Fruit fly (Drosophila melanogaster) whole organism, embryonic: ENCODE measurements around the gene CHOp24.

Source experiments
- CG11398 ChIP-seq: fragments of 200-800 bp; sonication (Bioruptor generic); optimal IDR thresholded peaks from 2 replicates; lab custom pipeline; 2016; ENCODE audit warnings: missing biosample characterization, missing genetic modification characterization
- CG11723 ChIP-seq: fragments of 200-800 bp; sonication (Bioruptor generic); optimal IDR thresholded peaks from 2 replicates; lab custom pipeline; 2017; ENCODE audit warnings: missing biosample characterization, mild to moderate bottlenecking, missing genetic modification characterization
- CG13424 ChIP-seq: fragments of 200-800 bp; sonication (Bioruptor generic); optimal IDR thresholded peaks from 2 replicates; lab custom pipeline; 2019; ENCODE audit warnings: missing biosample characterization, mild to moderate bottlenecking, missing genetic modification characterization, moderate library complexity
- CG13894 ChIP-seq: fragments of 200-800 bp; sonication (Bioruptor generic); optimal IDR thresholded peaks from 3 replicates; lab custom pipeline; 2018; ENCODE audit warnings: missing biosample characterization, mild to moderate bottlenecking, missing genetic modification characterization, moderate library complexity
- CG15073 ChIP-seq: fragments of 200-800 bp; sonication (Bioruptor generic); optimal IDR thresholded peaks from 2 replicates; lab custom pipeline; 2016; ENCODE audit warnings: missing biosample characterization, missing genetic modification characterization
- CG15269 ChIP-seq: fragments of 200-800 bp; sonication (Bioruptor generic); optimal IDR thresholded peaks from 2 replicates; lab custom pipeline; 2018; ENCODE audit warnings: missing biosample characterization, mild to moderate bottlenecking, missing genetic modification characterization, moderate library complexity
- CG16779 ChIP-seq: fragments of 200-800 bp; sonication (Bioruptor generic); IDR thresholded peaks from 2 replicates; pipeline ENCODE4 v1.3.6; 2022; ENCODE audit warnings: missing biosample characterization, missing genetic modification characterization
- CG17186 ChIP-seq: fragments of 200-800 bp; sonication (Bioruptor generic); optimal IDR thresholded peaks from 3 replicates; lab custom pipeline; 2017; ENCODE audit warnings: missing biosample characterization, missing genetic modification reagents, missing genetic modification characterization
- CG17568 ChIP-seq: fragments of 200-800 bp; sonication (Bioruptor generic); optimal IDR thresholded peaks from 2 replicates; lab custom pipeline; 2018; ENCODE audit warnings: missing biosample characterization, mild to moderate bottlenecking, missing genetic modification characterization, moderate library complexity
- CG17829 ChIP-seq: fragments of 200-800 bp; optimal IDR thresholded peaks from 2 replicates; lab custom pipeline; 2019; ENCODE audit warnings: missing biosample characterization, mild to moderate bottlenecking, missing genetic modification characterization, moderate library complexity
- CG18599 ChIP-seq: fragments of 200-800 bp; sonication (Bioruptor generic); optimal IDR thresholded peaks from 3 replicates; lab custom pipeline; 2017; ENCODE audit warnings: missing biosample characterization, missing genetic modification characterization, mild to moderate bottlenecking, moderate library complexity, missing genetic modification reagents
- CG18619 ChIP-seq: fragments of 200-800 bp; sonication (Bioruptor generic); optimal IDR thresholded peaks from 3 replicates; lab custom pipeline; 2017; ENCODE audit warnings: missing biosample characterization, mild to moderate bottlenecking, missing genetic modification characterization
- CG2116 ChIP-seq: fragments of 200-800 bp; sonication (Bioruptor generic); optimal IDR thresholded peaks from 3 replicates; lab custom pipeline; 2018; ENCODE audit warnings: missing biosample characterization, mild to moderate bottlenecking, missing genetic modification characterization
- CG2120 ChIP-seq: fragments of 200-800 bp; sonication (Bioruptor generic); optimal IDR thresholded peaks from 3 replicates; lab custom pipeline; 2016; ENCODE audit warnings: missing biosample characterization, missing genetic modification characterization
- CG2129 ChIP-seq: fragments of 200-800 bp; sonication (Bioruptor generic); IDR thresholded peaks from 2 replicates; pipeline ENCODE4 v1.3.6; 2022; ENCODE audit warnings: missing biosample characterization, missing genetic modification characterization; ENCODE audit not compliant: partially characterized antibody
- CG3281 ChIP-seq: fragments of 200-800 bp; sonication (Bioruptor generic); optimal IDR thresholded peaks from 3 replicates; lab custom pipeline; 2017; ENCODE audit warnings: missing biosample characterization, mild to moderate bottlenecking, missing genetic modification characterization
- CG34224 ChIP-seq: fragments of 200-800 bp; sonication (Bioruptor generic); IDR thresholded peaks from 3 replicates; pipeline ENCODE4 v1.3.6; 2022; ENCODE audit warnings: missing biosample characterization, missing genetic modification characterization; ENCODE audit not compliant: partially characterized antibody
- CG34376 ChIP-seq: fragments of 200-800 bp; sonication (Bioruptor generic); optimal IDR thresholded peaks from 2 replicates; lab custom pipeline; 2018; ENCODE audit warnings: missing biosample characterization, mild to moderate bottlenecking, missing genetic modification characterization
- CG8388 ChIP-seq: fragments of 200-800 bp; sonication (Bioruptor generic); optimal IDR thresholded peaks from 2 replicates; lab custom pipeline; 2019; ENCODE audit warnings: missing biosample characterization, mild to moderate bottlenecking, missing genetic modification characterization, moderate library complexity
- CG9727 ChIP-seq: fragments of 200-800 bp; sonication (Bioruptor generic); optimal IDR thresholded peaks from 3 replicates; lab custom pipeline; 2017; ENCODE audit warnings: missing biosample characterization, mild to moderate bottlenecking, missing genetic modification characterization
- CG9817 ChIP-seq: fragments of 200-800 bp; sonication (Bioruptor generic); optimal IDR thresholded peaks from 2 replicates; lab custom pipeline; 2018; ENCODE audit warnings: missing biosample characterization, mild to moderate bottlenecking, missing genetic modification characterization, moderate library complexity
- CTCF ChIP-seq: fragments of 200-800 bp; sonication (Bioruptor generic); optimal IDR thresholded peaks from 2 replicates; lab custom pipeline; 2017; ENCODE audit warnings: missing biosample characterization, mild to moderate bottlenecking, missing genetic modification characterization, moderate library complexity
- Dad ChIP-seq: fragments of 200-800 bp; sonication (Bioruptor generic); optimal IDR thresholded peaks from 3 replicates; lab custom pipeline; 2016; ENCODE audit warnings: missing biosample characterization, missing genetic modification characterization
- Dll ChIP-seq: fragments of 200-800 bp; sonication (Bioruptor generic); IDR thresholded peaks from 4 replicates; pipeline ENCODE4 v1.3.6; 2022; ENCODE audit warnings: missing biosample characterization, missing genetic modification characterization; ENCODE audit not compliant: partially characterized antibody
- ERR ChIP-seq: fragments of 200-800 bp; sonication (Bioruptor generic); optimal IDR thresholded peaks from 2 replicates; lab custom pipeline; 2016; ENCODE audit warnings: missing biosample characterization, missing genetic modification characterization
- Ets97D ChIP-seq: fragments of 200-800 bp; sonication (Bioruptor generic); optimal IDR thresholded peaks from 3 replicates; lab custom pipeline; 2016; ENCODE audit warnings: missing biosample characterization, missing genetic modification characterization
- Fer1 ChIP-seq: fragments of 200-800 bp; sonication (Bioruptor generic); optimal IDR thresholded peaks from 2 replicates; lab custom pipeline; 2017; ENCODE audit warnings: missing biosample characterization, mild to moderate bottlenecking, missing genetic modification characterization
- Gug ChIP-seq: fragments of 200-800 bp; sonication (Bioruptor generic); IDR thresholded peaks from 4 replicates; pipeline ENCODE4 v1.3.6; 2022; ENCODE audit warnings: missing biosample characterization, missing genetic modification characterization
- Hsf ChIP-seq: fragments of 200-800 bp; sonication (Bioruptor generic); optimal IDR thresholded peaks from 3 replicates; lab custom pipeline; 2016; ENCODE audit warnings: missing biosample characterization, missing genetic modification characterization
- Max ChIP-seq: fragments of 200-800 bp; sonication (Bioruptor generic); optimal IDR thresholded peaks from 2 replicates; lab custom pipeline; 2016; ENCODE audit warnings: missing biosample characterization, mild to moderate bottlenecking, missing genetic modification characterization
- Scr ChIP-seq: fragments of 200-800 bp; sonication (Bioruptor generic); IDR thresholded peaks from 2 replicates; pipeline ENCODE4 v1.3.6; 2022; ENCODE audit warnings: missing biosample characterization, missing genetic modification characterization; ENCODE audit not compliant: partially characterized antibody
- Sry-δ ChIP-seq: fragments of 200-800 bp; sonication (Bioruptor generic); optimal IDR thresholded peaks from 2 replicates; lab custom pipeline; 2016; ENCODE audit warnings: missing biosample characterization, missing genetic modification characterization
- amos ChIP-seq: fragments of 200-800 bp; sonication (Bioruptor generic); IDR thresholded peaks from 2 replicates; pipeline ENCODE4 v1.3.6; 2022; ENCODE audit warnings: missing biosample characterization, missing genetic modification characterization; ENCODE audit not compliant: partially characterized antibody
- cg ChIP-seq: fragments of 200-800 bp; sonication (Bioruptor generic); optimal IDR thresholded peaks from 3 replicates; lab custom pipeline; 2019; ENCODE audit warnings: missing biosample characterization, mild to moderate bottlenecking, missing genetic modification characterization, moderate library complexity
- en ChIP-seq: fragments of 200-800 bp; sonication (Bioruptor generic); optimal IDR thresholded peaks from 2 replicates; lab custom pipeline; 2016; ENCODE audit warnings: missing biosample characterization, missing genetic modification characterization
- eyg ChIP-seq: fragments of 200-800 bp; sonication (Bioruptor generic); optimal IDR thresholded peaks from 3 replicates; lab custom pipeline; 2016; ENCODE audit warnings: missing biosample characterization, missing genetic modification characterization
- fd96Cb ChIP-seq: fragments of 200-800 bp; sonication (Bioruptor generic); optimal IDR thresholded peaks from 2 replicates; lab custom pipeline; 2018; ENCODE audit warnings: missing biosample characterization, mild to moderate bottlenecking, missing genetic modification characterization, moderate library complexity
- gfzf ChIP-seq: fragments of 200-800 bp; sonication (Bioruptor generic); optimal IDR thresholded peaks from 2 replicates; lab custom pipeline; 2016; ENCODE audit warnings: missing biosample characterization, mild to moderate bottlenecking, missing genetic modification characterization, moderate library complexity
- ham ChIP-seq: fragments of 200-800 bp; sonication (Bioruptor generic); IDR thresholded peaks from 2 replicates; pipeline ENCODE4 v1.3.6; 2022; ENCODE audit warnings: missing biosample characterization, missing genetic modification characterization
- hbn ChIP-seq: fragments of 200-800 bp; sonication (Bioruptor generic); IDR thresholded peaks from 2 replicates; pipeline ENCODE4 v1.3.6; 2022; ENCODE audit warnings: missing biosample characterization, missing genetic modification characterization; ENCODE audit not compliant: partially characterized antibody
- jing ChIP-seq: fragments of 200-800 bp; sonication (Bioruptor generic); optimal IDR thresholded peaks from 2 replicates; lab custom pipeline; 2018; ENCODE audit warnings: missing biosample characterization, mild to moderate bottlenecking, missing genetic modification characterization
- kah ChIP-seq: fragments of 200-800 bp; sonication (Bioruptor generic); optimal IDR thresholded peaks from 2 replicates; lab custom pipeline; 2018; ENCODE audit warnings: missing biosample characterization, mild to moderate bottlenecking, missing genetic modification characterization
- mld ChIP-seq: fragments of 200-800 bp; sonication (Bioruptor generic); IDR thresholded peaks from 3 replicates; pipeline ENCODE4 v1.3.6; 2022; ENCODE audit warnings: missing biosample characterization, missing genetic modification characterization; ENCODE audit not compliant: partially characterized antibody
- peb ChIP-seq: fragments of 200-800 bp; sonication (Bioruptor generic); IDR thresholded peaks from 2 replicates; pipeline ENCODE4 v1.3.6; 2022; ENCODE audit warnings: missing biosample characterization, missing genetic modification characterization
- pum ChIP-seq: fragments of 200-800 bp; sonication (Bioruptor generic); optimal IDR thresholded peaks from 2 replicates; lab custom pipeline; 2016; ENCODE audit warnings: missing biosample characterization, missing genetic modification characterization
- repo ChIP-seq: fragments of 200-800 bp; sonication (Bioruptor generic); optimal IDR thresholded peaks from 2 replicates; lab custom pipeline; 2016; ENCODE audit warnings: missing biosample characterization, missing genetic modification characterization
- shn ChIP-seq: fragments of 200-800 bp; sonication (Bioruptor generic); optimal IDR thresholded peaks from 3 replicates; lab custom pipeline; 2016; ENCODE audit warnings: missing biosample characterization, missing genetic modification characterization
- slou ChIP-seq: fragments of 200-800 bp; sonication (Bioruptor generic); optimal IDR thresholded peaks from 3 replicates; lab custom pipeline; 2016; ENCODE audit warnings: missing biosample characterization, missing genetic modification characterization
- sqz ChIP-seq: fragments of 200-800 bp; sonication (Bioruptor generic); optimal IDR thresholded peaks from 3 replicates; lab custom pipeline; 2018; ENCODE audit warnings: missing biosample characterization, mild to moderate bottlenecking, missing genetic modification characterization
- stc ChIP-seq: fragments of 200-800 bp; sonication (Bioruptor generic); IDR thresholded peaks from 2 replicates; pipeline ENCODE4 v1.3.6; 2022; ENCODE audit warnings: missing biosample characterization, missing genetic modification characterization
- trh ChIP-seq: fragments of 200-800 bp; sonication (Bioruptor generic); optimal IDR thresholded peaks from 2 replicates; lab custom pipeline; 2016; ENCODE audit warnings: missing biosample characterization, missing genetic modification characterization

CHOp24 gene

dm6 chrX:4540430-4540932 is at the start of gene CHOp24, which contains the start of gene rb (continued):
- TF ChIP-seq sqz (GFP tag; lab: Kevin White, UChicago), result peak; percentile 86
- peak; percentile 90 for TF ChIP-seq CG34224 (GFP tag; lab: Robert Waterston, UW)
- no peak for TF ChIP-seq trh
- TF ChIP-seq Hsf (GFP tag; lab: Kevin White, UChicago), result peak; percentile 4
- TF ChIP-seq kah, result no peak
- TF ChIP-seq fd96Cb (tag; lab: Kevin White, UChicago), result no peak
- no peak for TF ChIP-seq CG17568 (GFP tag; lab: Kevin White, UChicago)
- TF ChIP-seq CG17186 (GFP tag; lab: Kevin White, UChicago), result peak; percentile 86
- TF ChIP-seq CG2129, result peak; percentile 72; the same call in 1 of the 2 replicates
- TF ChIP-seq amos (GFP tag; lab: Robert Waterston, UW), result peak; percentile 84
- TF ChIP-seq CG18599, result no peak
- TF ChIP-seq CG13894 (tag; lab: Kevin White, UChicago), result no peak
- peak; percentile 14 for TF ChIP-seq Fer1 (GFP tag; lab: Kevin White, UChicago)
- no peak for TF ChIP-seq CG34376 (GFP tag; lab: Kevin White, UChicago)
- no peak for TF ChIP-seq Gug
- TF ChIP-seq Sry-δ, result peak; percentile 92
- TF ChIP-seq CG15269 (tag; lab: Kevin White, UChicago), result no peak
- TF ChIP-seq CG2116 (GFP tag; lab: Kevin White, UChicago), result peak; percentile 84
- no peak for TF ChIP-seq CG15073 (GFP tag; lab: Kevin White, UChicago)
- TF ChIP-seq CG9817 (tag; lab: Kevin White, UChicago), result peak; percentile 16
- peak; percentile 88 for TF ChIP-seq mld (GFP tag; lab: Robert Waterston, UW)
- no peak for TF ChIP-seq CG3281 (GFP tag; lab: Kevin White, UChicago)
- no peak for TF ChIP-seq CG11398
- peak; percentile 95 for TF ChIP-seq Scr (GFP tag; lab: Robert Waterston, UW)
- TF ChIP-seq CG18619 (GFP tag; lab: Kevin White, UChicago), result no peak
- TF ChIP-seq CTCF (GFP tag; lab: Kevin White, UChicago), result peak; percentile 34
- no peak for TF ChIP-seq CG16779
- TF ChIP-seq shn (GFP tag; lab: Kevin White, UChicago), result no peak
- no peak for TF ChIP-seq repo
- no peak for TF ChIP-seq slou (GFP tag; lab: Kevin White, UChicago)
- peak; percentile 85 for TF ChIP-seq hbn (GFP tag; lab: Robert Waterston, UW)
- no peak for TF ChIP-seq jing
- no peak for TF ChIP-seq ham (GFP tag; lab: Robert Waterston, UW)
- peak; percentile 95 for TF ChIP-seq Dll (GFP tag; lab: Robert Waterston, UW)
- no peak for TF ChIP-seq en (GFP tag; lab: Kevin White, UChicago)
- no peak for TF ChIP-seq eyg (GFP tag; lab: Kevin White, UChicago)
- peak; percentile 31 for TF ChIP-seq CG17829 (tag; lab: Kevin White, UChicago)
- TF ChIP-seq CG11723 (GFP tag; lab: Kevin White, UChicago), result no peak
- peak; percentile 41 for TF ChIP-seq Ets97D
- TF ChIP-seq pum (GFP tag; lab: Kevin White, UChicago), result peak; percentile 32
- no peak for TF ChIP-seq cg (GFP tag; lab: Kevin White, UChicago)
- no peak for TF ChIP-seq CG8388 (GFP tag; lab: Kevin White, UChicago)
- TF ChIP-seq ERR (GFP tag; lab: Kevin White, UChicago), result no peak
- peak; percentile 57 for TF ChIP-seq CG2120 (GFP tag; lab: Kevin White, UChicago)
- TF ChIP-seq peb (GFP tag; lab: Robert Waterston, UW), result no peak
- TF ChIP-seq Dad (GFP tag; lab: Kevin White, UChicago), result no peak
- no peak for TF ChIP-seq stc (GFP tag; lab: Robert Waterston, UW)
- peak; percentile 50 for TF ChIP-seq gfzf (GFP tag; lab: Kevin White, UChicago)
- TF ChIP-seq Max (GFP tag; lab: Kevin White, UChicago), result peak; percentile 28
- no peak for TF ChIP-seq CG9727
- TF ChIP-seq CG13424 (tag; lab: Kevin White, UChicago), result no peak
